Fruit fly (Drosophila melanogaster): ENCODE results near the gene mthl15.

mthl15 gene

DNA sequence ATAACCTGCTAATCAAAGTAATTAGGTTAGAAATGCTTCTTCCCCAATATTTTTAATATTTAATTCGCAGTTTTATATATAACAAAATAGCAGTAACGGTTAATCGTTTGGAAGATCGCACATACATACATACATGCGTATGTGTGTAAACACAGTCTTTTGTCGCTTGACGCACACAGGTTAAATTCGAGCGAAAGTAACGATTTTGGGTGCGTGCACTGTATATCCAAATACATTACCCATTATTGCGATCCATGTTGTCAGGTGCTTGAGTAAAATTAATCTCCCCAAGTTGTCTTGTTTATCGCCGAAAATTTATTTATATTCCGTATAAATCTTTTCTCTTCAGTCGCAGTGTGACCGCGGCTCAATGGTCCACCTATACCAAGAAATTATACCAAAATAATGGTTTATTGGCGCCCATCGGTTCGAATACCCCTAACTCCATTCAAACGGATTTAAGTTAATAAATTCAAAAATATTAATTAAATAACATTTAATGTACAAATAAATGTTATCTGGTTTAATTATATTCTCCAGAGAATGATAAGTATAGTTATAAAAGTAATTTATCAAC is 34.1 kb downstream of the mthl15 start, which contains the start of gene CG34159:
Gene CG34159 (minus strand): TSS at position 385 of the 577 bp plus-strand sequence.
- TF ChIP-seq tna (GFP tag; IDR thresholded peaks at IDR 0.05; ENCODE audit: partially characterized antibody): no peak; the same call in 1 of the 2 replicates
- TF ChIP-seq CG1024 (GFP tag; IDR thresholded peaks at IDR 0.05): no peak
- peak; percentile 21; the same call in 1 of the 4 replicates for TF ChIP-seq Dll (GFP tag; IDR thresholded peaks at IDR 0.05; ENCODE audit: partially characterized antibody)
- no peak for TF ChIP-seq slp2 (GFP tag; optimal IDR thresholded peaks at IDR 0.05)
- TF ChIP-seq gcm2 (GFP tag; optimal IDR thresholded peaks at IDR 0.05): no peak
- peak; percentile 29 for TF ChIP-seq grau (tag; optimal IDR thresholded peaks at IDR 0.05)
- no peak for TF ChIP-seq CG14667 (GFP tag; IDR thresholded peaks at IDR 0.05)
- no peak for TF ChIP-seq HmgD (GFP tag; optimal IDR thresholded peaks at IDR 0.05)
- no peak for TF ChIP-seq CG18619 (GFP tag; optimal IDR thresholded peaks at IDR 0.05)
- peak; percentile 22 for TF ChIP-seq Med (GFP tag)
- TF ChIP-seq Deaf1 (tag; optimal IDR thresholded peaks at IDR 0.05): no peak
- peak; percentile 40 for TF ChIP-seq stwl (tag; optimal IDR thresholded peaks at IDR 0.05)
- TF ChIP-seq Mes4 (GFP tag; optimal IDR thresholded peaks at IDR 0.05): no peak
- peak; percentile 56; the same call in 1 of the 3 replicates for TF ChIP-seq CG34422 (GFP tag; IDR thresholded peaks at IDR 0.05)
- TF ChIP-seq odd (GFP tag; optimal IDR thresholded peaks at IDR 0.05): no peak
- TF ChIP-seq lbe (GFP tag; optimal IDR thresholded peaks at IDR 0.05): peak; percentile 43
- TF ChIP-seq CG7745 (tag; optimal IDR thresholded peaks at IDR 0.05): no peak
- TF ChIP-seq Atf6 (GFP tag; IDR thresholded peaks at IDR 0.05): no peak
- peak; percentile 55 for TF ChIP-seq pzg (GFP tag; optimal IDR thresholded peaks at IDR 0.05)
- TF ChIP-seq gt (GFP tag; IDR thresholded peaks at IDR 0.05): no peak
- TF ChIP-seq CG2116 (GFP tag; optimal IDR thresholded peaks at IDR 0.05): peak; percentile 18
- no peak for TF ChIP-seq Atf3 (GFP tag; optimal IDR thresholded peaks at IDR 0.05)
- TF ChIP-seq CG5953 (GFP tag; IDR thresholded peaks at IDR 0.05): no peak
- TF ChIP-seq dm (GFP tag; optimal IDR thresholded peaks at IDR 0.05): no peak
- TF ChIP-seq CG17359 (tag; optimal IDR thresholded peaks at IDR 0.05): no peak
- TF ChIP-seq CG6683 (GFP tag; optimal IDR thresholded peaks at IDR 0.05): no peak
- no peak for TF ChIP-seq CG12744 (GFP tag; optimal IDR thresholded peaks at IDR 0.05)
- no peak for TF ChIP-seq pros (GFP tag; optimal IDR thresholded peaks at IDR 0.05)
- peak; percentile 40 for TF ChIP-seq CG3995 (GFP tag; optimal IDR thresholded peaks at IDR 0.05)
- TF ChIP-seq MBD-R2 (GFP tag; IDR thresholded peaks at IDR 0.05): peak; percentile 46; the same call in 1 of the 2 replicates
- no peak for TF ChIP-seq CG18262 (tag; optimal IDR thresholded peaks at IDR 0.05)
- TF ChIP-seq CG14014 (GFP tag; IDR thresholded peaks at IDR 0.05): no peak
- TF ChIP-seq GATAe (GFP tag; conservative IDR thresholded peaks at IDR 0.05): no peak
- TF ChIP-seq CG7271 (tag; optimal IDR thresholded peaks at IDR 0.05): no peak
- TF ChIP-seq sens (GFP tag): peak; percentile 56
- TF ChIP-seq Dip3 (GFP tag; optimal IDR thresholded peaks at IDR 0.05): no peak
- no peak for TF ChIP-seq sima (GFP tag; optimal IDR thresholded peaks at IDR 0.05)
- TF ChIP-seq CG30403 (GFP tag; optimal IDR thresholded peaks at IDR 0.05): no peak
- no peak for TF ChIP-seq pnt (GFP tag; optimal IDR thresholded peaks at IDR 0.05)
- TF ChIP-seq CG12104 (GFP tag; optimal IDR thresholded peaks at IDR 0.05): no peak
- no peak for TF ChIP-seq disco-r (GFP tag; optimal IDR thresholded peaks at IDR 0.05)
- TF ChIP-seq CG9932 (GFP tag; IDR thresholded peaks at IDR 0.05): no peak
- no peak for TF ChIP-seq Sry-β (GFP tag; optimal IDR thresholded peaks at IDR 0.05)
- TF ChIP-seq CG11695 (GFP tag; IDR thresholded peaks at IDR 0.05): no peak
- TF ChIP-seq so (GFP tag; IDR thresholded peaks at IDR 0.05): no peak
- peak; percentile 50 for TF ChIP-seq trem (tag; optimal IDR thresholded peaks at IDR 0.05)
- no peak for TF ChIP-seq dati (GFP tag; IDR thresholded peaks at IDR 0.05)
- no peak for TF ChIP-seq pfk (GFP tag; optimal IDR thresholded peaks at IDR 0.05)
- TF ChIP-seq CG13424 (tag; optimal IDR thresholded peaks at IDR 0.05): no peak
- no peak for TF ChIP-seq CG15479 (GFP tag; optimal IDR thresholded peaks at IDR 0.05)
- TF ChIP-seq Lpt (GFP tag; optimal IDR thresholded peaks at IDR 0.05): no peak
- TF ChIP-seq Adf1 (GFP tag; IDR thresholded peaks at IDR 0.05): no peak

Data from whole organism, embryonic.